Fruit fly (Drosophila melanogaster) whole organism, wandering third instar larva: ENCODE data around the gene haf.

ENCODE experiments used
- Abd-B ChIP-seq: fragments of >200 bp; optimal IDR thresholded peaks from 2 replicates; lab custom pipeline; 2017; ENCODE audit warnings: missing biosample characterization, missing genetic modification characterization
- CG32264 ChIP-seq: fragments of 200-800 bp; sonication (Bioruptor generic); optimal IDR thresholded peaks from 2 replicates; lab custom pipeline; 2016; ENCODE audit warnings: missing biosample characterization, missing genetic modification characterization
- CG9705 ChIP-seq: fragments of 200-800 bp; sonication (Bioruptor generic); optimal IDR thresholded peaks from 2 replicates; lab custom pipeline; 2018; ENCODE audit warnings: missing biosample characterization, mild to moderate bottlenecking, missing genetic modification characterization
- CrebA ChIP-seq: fragments of 200-800 bp; sonication (Bioruptor generic); optimal IDR thresholded peaks from 2 replicates; lab custom pipeline; 2016; ENCODE audit warnings: missing biosample characterization, mild to moderate bottlenecking, missing genetic modification characterization, borderline replicate concordance
- Dfd ChIP-seq: fragments of >200 bp; optimal IDR thresholded peaks from 2 replicates; lab custom pipeline; 2017; ENCODE audit warnings: missing biosample characterization, missing genetic modification characterization
- Dif ChIP-seq: fragments of 200-275, 200-300 bp; sonication (Bioruptor generic); optimal IDR thresholded peaks from 2 replicates; lab custom pipeline; 2018; ENCODE audit warnings: missing biosample characterization, missing genetic modification characterization; ENCODE audit not compliant: partially characterized antibody
- GATAd ChIP-seq: sonication (Bioruptor generic); optimal IDR thresholded peaks from 2 replicates; lab custom pipeline; 2016; ENCODE audit warnings: missing biosample characterization, missing genetic modification characterization
- HLH106 ChIP-seq: fragments of 200-800 bp; optimal IDR thresholded peaks from 3 replicates; lab custom pipeline; 2019; ENCODE audit warnings: missing biosample characterization, mild to moderate bottlenecking, missing genetic modification characterization, moderate library complexity
- Hnf4 ChIP-seq: fragments of 200-800 bp; sonication (Bioruptor generic); optimal IDR thresholded peaks from 2 replicates; lab custom pipeline; 2016; ENCODE audit warnings: missing biosample characterization, mild to moderate bottlenecking, missing genetic modification characterization
- Hr78 ChIP-seq: fragments of >200 bp; optimal IDR thresholded peaks from 2 replicates; lab custom pipeline; 2017; ENCODE audit warnings: missing biosample characterization, missing genetic modification characterization
- Hr83 ChIP-seq: fragments of 200-300 bp; sonication (Bioruptor generic); optimal IDR thresholded peaks from 2 replicates; lab custom pipeline; 2016; ENCODE audit warnings: missing biosample characterization, mild to moderate bottlenecking, missing genetic modification characterization, moderate library complexity; ENCODE audit not compliant: poor library complexity, severe bottlenecking
- Jra ChIP-seq: sonication (Bioruptor generic); optimal IDR thresholded peaks from 2 replicates; lab custom pipeline; 2016; ENCODE audit warnings: missing biosample characterization, missing genetic modification characterization
- Mio ChIP-seq: sonication (Bioruptor generic); optimal IDR thresholded peaks from 2 replicates; lab custom pipeline; 2016; ENCODE audit warnings: missing biosample characterization, missing genetic modification characterization
- Myc ChIP-seq: fragments of >200 bp; optimal IDR thresholded peaks from 2 replicates; lab custom pipeline; 2017
- N ChIP-seq: fragments of >200 bp; optimal IDR thresholded peaks from 2 replicates; lab custom pipeline; 2018; ENCODE audit warnings: missing biosample characterization, missing external identifiers, missing genetic modification characterization
- OdsH ChIP-seq: fragments of 200-800 bp; sonication (Bioruptor generic); optimal IDR thresholded peaks from 2 replicates; lab custom pipeline; 2016; ENCODE audit warnings: missing biosample characterization, mild to moderate bottlenecking, missing genetic modification characterization
- Rel ChIP-seq, 2 experiments: fragments of 200-800 bp; sonication (Bioruptor generic) in 1 of 2; optimal IDR thresholded peaks; 2 replicates in 1 of 2; 3 replicates in 1 of 2; lab custom pipeline; 2016 to 2019; ENCODE audit warnings: mild to moderate bottlenecking in 2 of 2, missing biosample characterization in 2 of 2, missing genetic modification characterization in 2 of 2, moderate library complexity in 1 of 2
- Sp1 ChIP-seq: fragments of 200-800 bp; sonication (Bioruptor generic); optimal IDR thresholded peaks from 3 replicates; lab custom pipeline; 2019; ENCODE audit warnings: missing biosample characterization, mild to moderate bottlenecking, missing genetic modification characterization, moderate library complexity
- Vsx2 ChIP-seq: fragments of 200-300, 225-300 bp; sonication (Bioruptor generic); optimal IDR thresholded peaks from 2 replicates; lab custom pipeline; 2018; ENCODE audit warnings: missing biosample characterization, missing genetic modification characterization; ENCODE audit not compliant: partially characterized antibody
- brk ChIP-seq: fragments of 200-800 bp; sonication (Bioruptor generic); optimal IDR thresholded peaks from 2 replicates; lab custom pipeline; 2016; ENCODE audit warnings: missing biosample characterization, mild to moderate bottlenecking, missing genetic modification characterization
- dmrt93B ChIP-seq: fragments of 200-800 bp; sonication (Bioruptor generic); optimal IDR thresholded peaks from 2 replicates; lab custom pipeline; 2018; ENCODE audit warnings: missing biosample characterization, mild to moderate bottlenecking, missing genetic modification characterization
- dsf ChIP-seq: sonication (Bioruptor generic); optimal IDR thresholded peaks from 2 replicates; lab custom pipeline; 2016; ENCODE audit warnings: missing biosample characterization, missing genetic modification characterization, borderline replicate concordance
- ey ChIP-seq: fragments of 200-800 bp; sonication (Bioruptor generic); optimal IDR thresholded peaks from 2 replicates; lab custom pipeline; 2016; ENCODE audit warnings: missing biosample characterization, missing genetic modification characterization
- foxo ChIP-seq, 2 experiments: fragments of 200-800 bp; sonication (Bioruptor generic); optimal IDR thresholded peaks; 2 replicates in 1 of 2; 3 replicates in 1 of 2; lab custom pipeline; 2016 to 2017; ENCODE audit warnings: missing biosample characterization in 2 of 2, missing genetic modification characterization in 2 of 2
- fru ChIP-seq: fragments of 200-800 bp; sonication (Bioruptor generic); optimal IDR thresholded peaks from 3 replicates; lab custom pipeline; 2016; ENCODE audit warnings: missing biosample characterization, mild to moderate bottlenecking, missing genetic modification characterization
- h ChIP-seq: fragments of 200-800 bp; sonication (Bioruptor generic); optimal IDR thresholded peaks from 3 replicates; lab custom pipeline; 2016; ENCODE audit warnings: missing biosample characterization, mild to moderate bottlenecking, missing genetic modification characterization
- jim ChIP-seq: fragments of 175-275, 200-325 bp; sonication (Bioruptor generic); optimal IDR thresholded peaks from 2 replicates; lab custom pipeline; 2016; ENCODE audit warnings: missing biosample characterization, mild to moderate bottlenecking, missing genetic modification characterization
- lola ChIP-seq: fragments of >200 bp; optimal IDR thresholded peaks from 2 replicates; lab custom pipeline; 2017; ENCODE audit warnings: missing biosample characterization, missing genetic modification characterization
- pan ChIP-seq: fragments of >200 bp; optimal IDR thresholded peaks from 2 replicates; lab custom pipeline; 2017
- psq ChIP-seq: fragments of 200-800 bp; sonication (Bioruptor generic); optimal IDR thresholded peaks from 3 replicates; lab custom pipeline; 2017; ENCODE audit warnings: missing biosample characterization, mild to moderate bottlenecking, missing genetic modification characterization, moderate library complexity
- rgr ChIP-seq: fragments of 200-800 bp; sonication (Bioruptor generic); optimal IDR thresholded peaks from 3 replicates; lab custom pipeline; 2016; ENCODE audit warnings: missing biosample characterization, mild to moderate bottlenecking, missing genetic modification characterization
- sage ChIP-seq: fragments of 200-800 bp; sonication (Bioruptor generic); optimal IDR thresholded peaks from 2 replicates; lab custom pipeline; 2016; ENCODE audit warnings: missing biosample characterization, mild to moderate bottlenecking, missing genetic modification characterization
- sv ChIP-seq: fragments of 200-800 bp; sonication (Bioruptor generic); optimal IDR thresholded peaks from 3 replicates; lab custom pipeline; 2016; ENCODE audit warnings: missing biosample characterization, missing genetic modification characterization
- tai ChIP-seq: sonication (Bioruptor generic); optimal IDR thresholded peaks from 2 replicates; lab custom pipeline; 2016; ENCODE audit warnings: missing biosample characterization, missing genetic modification characterization
- usp ChIP-seq: fragments of >200 bp; optimal IDR thresholded peaks from 2 replicates; lab custom pipeline; 2017; ENCODE audit warnings: missing biosample characterization, missing genetic modification characterization
- woc ChIP-seq: sonication (Bioruptor generic); optimal IDR thresholded peaks from 2 replicates; lab custom pipeline; 2016; ENCODE audit warnings: missing biosample characterization, mild to moderate bottlenecking, missing genetic modification characterization

The haf gene

dm6 chr2L:1557927-1558326 is 3.0 kb downstream of the haf start:
- no peak for TF ChIP-seq usp (GFP tag; lab: Kevin White, UChicago)
- TF ChIP-seq OdsH (GFP tag; lab: Kevin White, UChicago) = no peak
- no peak for TF ChIP-seq fru
- no peak for TF ChIP-seq Mio
- TF ChIP-seq pan (lab: Kevin White, UChicago) = no peak
- TF ChIP-seq ey (GFP tag; lab: Kevin White, UChicago) = no peak
- TF ChIP-seq HLH106 = no peak
- TF ChIP-seq CrebA (GFP tag; lab: Kevin White, UChicago) = no peak
- TF ChIP-seq CG9705 = no peak
- TF ChIP-seq Dfd = no peak
- TF ChIP-seq foxo (GFP tag; optimal IDR thresholded peaks at IDR 0.05; lab: Kevin White, UChicago) = no peak
- TF ChIP-seq Hnf4 (GFP tag; lab: Kevin White, UChicago) = no peak
- no peak for TF ChIP-seq psq (GFP tag; lab: Kevin White, UChicago)

DNA sequence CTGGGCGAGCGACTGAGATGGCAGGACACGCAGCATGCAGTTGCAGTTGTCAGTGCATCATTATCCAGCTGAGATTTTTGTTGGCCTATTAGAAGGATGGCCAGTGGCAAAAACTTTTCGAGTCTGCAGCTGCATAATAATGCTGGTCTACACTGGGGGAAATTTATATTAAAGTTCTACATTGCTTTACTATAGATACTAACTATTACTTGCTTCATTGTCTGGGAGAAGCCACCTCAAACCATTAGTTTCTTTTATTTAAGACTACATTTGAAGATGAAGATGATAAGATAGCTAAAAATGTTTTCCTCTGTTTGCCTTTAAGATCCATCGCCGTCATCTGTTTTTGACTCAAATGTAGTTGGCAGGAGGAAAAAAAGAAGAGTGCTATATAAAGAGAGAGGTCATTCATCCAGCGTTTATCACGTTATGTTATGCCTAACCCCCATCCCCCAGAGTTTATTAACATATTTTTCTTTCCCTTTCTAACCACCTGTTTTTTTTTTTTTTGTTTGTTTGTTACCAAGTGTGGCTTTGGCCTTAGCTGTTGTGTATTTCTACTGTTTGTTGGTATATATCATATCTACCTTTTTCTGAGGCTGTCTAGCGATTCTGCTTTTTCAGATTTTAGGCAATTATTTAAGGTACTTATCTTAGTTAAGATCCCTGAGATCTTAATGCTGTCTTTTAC is 5.0 kb downstream of the haf start:
- TF ChIP-seq N = no peak
- TF ChIP-seq Jra (GFP tag; lab: Kevin White, UChicago) = no peak
- no peak for TF ChIP-seq GATAd (GFP tag; lab: Kevin White, UChicago)
- TF ChIP-seq dsf (GFP tag; lab: Kevin White, UChicago) = no peak
- no peak for TF ChIP-seq h (GFP tag; lab: Kevin White, UChicago)
- TF ChIP-seq OdsH (GFP tag; lab: Kevin White, UChicago) = no peak
- TF ChIP-seq lola (GFP tag; lab: Kevin White, UChicago) = no peak
- TF ChIP-seq foxo (GFP tag; optimal IDR thresholded peaks at IDR 0.05; lab: Kevin White, UChicago) = no peak
- no peak for TF ChIP-seq Mio
- no peak for TF ChIP-seq Abd-B
- TF ChIP-seq Rel (GFP tag; optimal IDR thresholded peaks at IDR 0.05; lab: Kevin White, UChicago) = no peak
- no peak for TF ChIP-seq Rel (tag; optimal IDR thresholded peaks at IDR 0.05; lab: Kevin White, UChicago)
- no peak for TF ChIP-seq jim (GFP tag; lab: Kevin White, UChicago)
- no peak for TF ChIP-seq Sp1
- TF ChIP-seq Hr78 (GFP tag; lab: Kevin White, UChicago) = no peak
- no peak for TF ChIP-seq usp (GFP tag; lab: Kevin White, UChicago)
- TF ChIP-seq Hnf4 (GFP tag; lab: Kevin White, UChicago) = no peak
- no peak for TF ChIP-seq ey (GFP tag; lab: Kevin White, UChicago)

DNA sequence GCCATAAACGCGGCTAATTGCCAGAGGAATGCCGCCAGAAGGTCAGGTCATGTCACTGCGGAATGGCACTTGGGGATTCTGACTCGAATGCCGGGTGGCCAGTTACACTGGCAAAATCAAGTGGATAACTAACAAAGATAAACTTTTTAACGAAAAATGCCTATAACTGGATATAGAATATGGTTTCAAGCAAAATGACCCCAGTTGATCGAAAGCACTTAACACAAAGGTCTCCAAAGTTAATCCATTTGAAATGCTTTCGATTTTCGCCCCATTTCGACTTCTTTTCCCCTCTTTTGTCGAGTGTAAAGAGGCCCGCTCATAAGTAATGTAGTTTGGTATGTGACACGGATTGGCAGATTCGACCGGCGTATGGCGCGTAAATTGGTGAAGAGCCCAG is 13.7 kb downstream of the haf start:
- no peak for TF ChIP-seq Rel (GFP tag; optimal IDR thresholded peaks at IDR 0.05; lab: Kevin White, UChicago)
- no peak for TF ChIP-seq Rel (tag; optimal IDR thresholded peaks at IDR 0.05; lab: Kevin White, UChicago)
- TF ChIP-seq sage (GFP tag; lab: Kevin White, UChicago) = no peak
- no peak for TF ChIP-seq Dif (GFP tag; lab: Kevin White, UChicago)
- no peak for TF ChIP-seq ey (GFP tag; lab: Kevin White, UChicago)
- TF ChIP-seq rgr (GFP tag; lab: Kevin White, UChicago) = no peak
- no peak for TF ChIP-seq lola (GFP tag; lab: Kevin White, UChicago)
- no peak for TF ChIP-seq Mio
- TF ChIP-seq h (GFP tag; lab: Kevin White, UChicago) = peak; percentile 27
- TF ChIP-seq fru = peak; percentile 17
- no peak for TF ChIP-seq CG9705
- TF ChIP-seq dmrt93B (GFP tag; lab: Kevin White, UChicago) = no peak
- TF ChIP-seq dsf (GFP tag; lab: Kevin White, UChicago) = no peak
- no peak for TF ChIP-seq tai
- no peak for TF ChIP-seq Sp1

- TF ChIP-seq HLH106 = peak; percentile 24
- peak; percentile 6 for TF ChIP-seq dmrt93B (GFP tag; lab: Kevin White, UChicago)
- TF ChIP-seq, all 38 proteins: peak for 2; not testable (repeated sequence) for 36
These were observed 15.6 kb downstream of the haf start for dm6 chr2L:1570483-1570882.

DNA sequence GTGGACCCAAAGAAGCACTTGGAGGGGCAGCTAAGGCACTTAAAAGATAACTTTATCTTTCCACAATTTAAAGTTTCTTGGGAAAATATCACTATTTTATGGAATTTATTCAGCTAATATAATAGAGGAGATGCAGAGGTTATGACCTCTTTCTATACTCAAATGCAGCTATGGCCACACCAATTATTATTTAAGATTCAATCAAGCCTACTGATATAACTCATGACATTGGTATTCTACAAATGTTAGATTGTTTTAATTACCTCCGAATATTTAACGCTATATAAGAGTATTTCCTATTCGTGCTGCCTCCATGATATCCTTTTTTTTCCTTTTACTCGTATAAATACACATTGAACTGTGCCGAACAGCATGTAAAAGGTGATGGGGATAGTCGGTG is 19.1 kb downstream of the haf start:
- TF ChIP-seq psq (GFP tag; lab: Kevin White, UChicago) (peak; percentile 22), Abd-B (no peak)

- TF ChIP-seq Vsx2 (GFP tag; lab: Kevin White, UChicago) (no peak), Sp1 (peak; percentile 10), usp (GFP tag; lab: Kevin White, UChicago) (no peak), Jra (GFP tag; lab: Kevin White, UChicago) (no peak), rgr (GFP tag; lab: Kevin White, UChicago) (peak; percentile 58), fru (peak; percentile 56), Mio (no peak), HLH106 (peak; percentile 55), foxo (GFP tag; optimal IDR thresholded peaks at IDR 0.05; lab: Kevin White, UChicago) (peak in 1 of 2 experiments; percentile 70), h (GFP tag; lab: Kevin White, UChicago) (peak; percentile 71), brk (GFP tag; lab: Kevin White, UChicago) (no peak), Rel (GFP tag; optimal IDR thresholded peaks at IDR 0.05; lab: Kevin White, UChicago) (no peak), Rel (tag; optimal IDR thresholded peaks at IDR 0.05; lab: Kevin White, UChicago) (peak; percentile 49), dmrt93B (GFP tag; lab: Kevin White, UChicago) (peak; percentile 25), Hr83 (GFP tag; lab: Kevin White, UChicago) (peak; percentile 26), sv (no peak), Dfd (no peak), CG32264 (GFP tag; lab: Kevin White, UChicago) (peak; percentile 13), woc (peak; percentile 9), ey (GFP tag; lab: Kevin White, UChicago) (peak; percentile 63), Hr78 (GFP tag; lab: Kevin White, UChicago) (no peak), Myc (no peak)
These were observed 20.7 kb downstream of the haf start for dm6 chr2L:1575604-1576003.
